Fruit fly (Drosophila melanogaster) whole organism: Measurements from ENCODE around the gene CG32727.

Experiments used
- CG8478 ChIP-seq: fragments of >200 bp; optimal IDR thresholded peaks from 2 replicates; lab custom pipeline; 2018; ENCODE audit warnings: inconsistent platforms
- Dll ChIP-seq: fragments of >200 bp; optimal IDR thresholded peaks from 2 replicates; lab custom pipeline; 2017
- EcR ChIP-seq, 2 experiments: fragments of >200 bp; optimal IDR thresholded peaks; 2 replicates each; lab custom pipeline; 2017; ENCODE audit warnings: missing biosample characterization in 2 of 2, missing genetic modification characterization in 2 of 2, missing genetic modification reagents in 2 of 2
- pan ChIP-seq: fragments of >200 bp; optimal IDR thresholded peaks from 2 replicates; lab custom pipeline; 2017
- psq ChIP-seq: fragments of >200 bp; optimal IDR thresholded peaks from 2 replicates; lab custom pipeline; 2017
- usp ChIP-seq: fragments of >200 bp; optimal IDR thresholded peaks from 2 replicates; lab custom pipeline; 2017; ENCODE audit warnings: missing biosample characterization, missing genetic modification characterization, mixed read lengths

The CG32727 gene

DNA sequence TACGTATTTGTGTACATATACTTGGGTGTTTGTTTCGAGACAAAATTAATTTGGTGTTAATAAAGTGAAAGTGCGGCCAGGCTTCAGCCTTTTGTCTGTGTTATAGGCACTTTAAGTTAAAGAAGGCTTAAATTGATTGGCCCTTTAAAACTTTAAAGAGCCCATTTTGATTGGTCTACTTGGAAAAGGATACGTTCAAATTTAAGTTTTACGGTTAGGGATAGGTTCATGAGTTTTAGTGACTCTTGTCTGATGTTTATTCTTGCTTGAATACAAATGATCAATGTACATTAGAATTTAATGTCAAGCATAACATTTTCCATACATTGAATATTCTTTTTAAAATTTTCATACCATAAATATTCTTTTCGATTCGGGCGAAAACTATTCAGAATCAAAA, at the start of gene CG32727:
TSS of gene CG32727 (plus strand) at position 301 of the 400 bp plus-strand sequence.
- TF ChIP-seq pan (lab: Kevin White, UChicago) (no peak), Dll (lab: Kevin White, UChicago) (no peak), psq (no peak), CG8478 (no peak)

DNA sequence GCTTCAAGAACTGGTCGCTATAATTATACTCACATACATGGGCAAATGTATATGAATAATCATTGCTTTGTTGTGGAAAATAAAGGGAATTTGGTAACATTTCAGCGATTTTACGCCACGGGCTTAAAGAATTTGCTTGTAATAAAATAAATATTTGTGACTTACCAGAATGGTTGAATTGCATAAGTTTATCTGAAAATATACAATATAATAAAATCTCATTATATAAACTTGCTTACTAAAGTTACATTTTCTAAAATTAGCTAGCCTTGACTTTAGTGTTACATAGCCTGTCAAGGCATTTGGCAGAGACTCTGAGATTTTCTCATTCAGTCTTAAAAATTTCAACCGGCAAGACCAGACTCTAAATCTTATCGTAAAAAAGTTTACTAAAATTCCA, 48.5 kb upstream of the CG32727 start, which contains the start of gene CG1999:
TSS of gene CG1999 (plus strand) at position 301 of the 400 bp plus-strand sequence.
- TF ChIP-seq Dll (lab: Kevin White, UChicago): no peak
- no peak for TF ChIP-seq usp (GFP tag; lab: Kevin White, UChicago)
- TF ChIP-seq EcR (GFP tag; optimal IDR thresholded peaks at IDR 0.05; lab: Kevin White, UChicago): no peak
- TF ChIP-seq psq: no peak
- TF ChIP-seq CG8478: no peak
- TF ChIP-seq pan (lab: Kevin White, UChicago): no peak

DNA sequence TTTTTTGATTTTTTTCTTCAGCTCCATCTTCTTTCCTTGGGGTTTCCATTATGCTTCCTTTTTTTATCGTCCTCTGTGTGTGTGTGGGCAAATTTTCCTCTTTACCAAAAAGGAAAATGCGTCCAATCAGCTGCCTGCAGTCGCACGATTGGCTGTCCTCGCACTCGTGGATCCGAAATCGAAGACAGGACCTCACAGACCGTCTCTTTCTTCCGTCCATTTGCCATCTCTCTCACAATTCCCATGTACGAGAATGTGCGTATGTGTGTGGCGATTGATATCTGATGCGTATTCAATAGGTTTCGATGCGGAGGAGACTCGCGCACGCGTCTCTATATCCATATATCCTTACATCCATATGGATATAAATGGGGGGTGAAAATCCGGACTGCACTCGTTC, 38.6 kb upstream of the CG32727 start:
- TF ChIP-seq CG8478 (no peak), Dll (lab: Kevin White, UChicago) (no peak), pan (lab: Kevin White, UChicago) (no peak), psq (no peak), usp (GFP tag; lab: Kevin White, UChicago) (no peak), EcR (GFP tag; optimal IDR thresholded peaks at IDR 0.05; lab: Kevin White, UChicago) (no peak)

DNA sequence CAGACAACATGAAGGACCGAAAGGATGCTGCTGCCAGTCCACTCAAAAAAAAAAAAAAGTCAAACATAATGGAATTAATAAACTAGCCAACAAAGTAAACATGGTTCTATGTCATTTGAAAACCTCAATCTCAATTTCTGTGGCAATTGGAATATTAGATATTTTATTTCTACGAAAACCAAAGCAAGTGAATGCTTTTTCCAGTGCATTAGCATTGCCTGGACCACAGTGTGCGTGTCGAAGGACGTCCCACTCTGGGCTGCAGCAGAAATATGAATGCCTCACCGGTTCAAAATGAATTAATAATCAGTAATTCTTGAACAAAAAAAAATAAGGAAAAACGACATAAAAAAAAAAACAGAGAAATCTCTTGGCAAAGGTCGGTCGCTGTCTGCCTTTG, 34.5 kb upstream of the CG32727 start:
- no peak for TF ChIP-seq psq
- no peak for TF ChIP-seq CG8478
- no peak for TF ChIP-seq pan (lab: Kevin White, UChicago)
- TF ChIP-seq usp (GFP tag; lab: Kevin White, UChicago): no peak
- TF ChIP-seq EcR (GFP tag; optimal IDR thresholded peaks at IDR 0.05; lab: Kevin White, UChicago): no peak
- no peak for TF ChIP-seq Dll (lab: Kevin White, UChicago)

DNA sequence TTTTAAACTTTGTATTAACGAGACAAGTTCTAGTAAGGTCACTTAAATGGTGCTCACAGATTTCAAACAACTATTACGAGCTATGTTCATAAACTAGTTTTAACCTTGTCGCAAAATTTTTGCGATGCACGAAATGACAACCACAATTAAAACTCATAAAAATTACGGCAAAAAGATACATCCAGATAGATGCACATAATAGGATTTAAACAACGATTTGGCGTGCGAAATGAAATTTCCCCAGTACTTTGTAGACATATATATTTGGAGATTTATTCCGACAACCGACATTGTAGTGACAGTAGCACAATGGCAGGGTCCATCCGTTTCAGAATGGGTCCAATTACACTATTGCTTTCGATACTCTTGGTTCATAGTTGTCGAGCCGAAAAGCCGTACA, 29.2 kb upstream of the CG32727 start, which contains the start of gene CheA7a:
TSS of gene CheA7a (plus strand) at position 301 of the 400 bp plus-strand sequence.
- no peak for TF ChIP-seq EcR (GFP tag; optimal IDR thresholded peaks at IDR 0.05; lab: Kevin White, UChicago)
- no peak for TF ChIP-seq psq
- TF ChIP-seq usp (GFP tag; lab: Kevin White, UChicago): no peak

DNA sequence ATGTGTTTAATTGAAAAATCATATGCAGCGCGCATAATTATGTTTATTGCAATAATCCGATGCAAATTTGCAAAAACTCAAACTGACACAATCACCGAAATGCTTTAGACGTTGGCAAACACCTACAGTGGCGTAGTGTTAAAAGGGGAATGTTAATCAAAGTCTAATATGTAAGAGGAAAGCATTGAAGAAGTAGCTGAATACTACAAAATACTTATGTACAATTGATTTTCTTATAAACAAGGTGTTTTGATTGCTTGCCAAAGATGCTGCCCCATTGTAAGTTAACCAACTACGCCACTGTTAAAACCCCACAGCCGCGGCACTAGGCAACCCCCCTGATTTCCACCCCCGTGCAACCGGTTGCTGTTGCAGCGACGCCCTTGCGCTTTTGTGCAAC, 27.4 kb upstream of the CG32727 start:
- no peak for TF ChIP-seq Dll (lab: Kevin White, UChicago)
- no peak for TF ChIP-seq EcR (GFP tag; optimal IDR thresholded peaks at IDR 0.05; lab: Kevin White, UChicago)
- no peak for TF ChIP-seq usp (GFP tag; lab: Kevin White, UChicago)

DNA sequence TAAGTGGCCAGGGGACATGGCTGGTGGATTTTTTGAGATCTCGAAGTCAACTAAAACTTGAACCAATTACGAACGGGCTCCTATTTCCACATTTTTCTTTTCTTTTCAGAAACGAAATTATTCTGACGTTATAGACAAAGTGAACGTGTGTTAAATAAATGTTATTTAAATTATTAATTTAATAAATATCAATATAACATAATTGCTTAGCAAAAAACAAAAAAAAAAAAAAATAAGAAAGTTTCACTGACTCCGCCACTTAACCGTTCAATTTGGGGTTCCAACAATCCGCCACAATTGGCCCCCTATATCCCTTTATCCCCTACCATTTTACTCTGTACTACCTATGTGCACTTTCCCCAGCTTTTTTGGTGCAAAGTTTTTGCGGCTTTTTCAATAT, 24.1 kb upstream of the CG32727 start, which contains the start of gene CG42781:
TSS of gene CG42781 (minus strand) at position 101 of the 400 bp plus-strand sequence.
- TF ChIP-seq Dll (lab: Kevin White, UChicago) (no peak), psq (no peak), usp (GFP tag; lab: Kevin White, UChicago) (no peak), pan (lab: Kevin White, UChicago) (no peak), CG8478 (no peak), EcR (GFP tag; optimal IDR thresholded peaks at IDR 0.05; lab: Kevin White, UChicago) (no peak)

DNA sequence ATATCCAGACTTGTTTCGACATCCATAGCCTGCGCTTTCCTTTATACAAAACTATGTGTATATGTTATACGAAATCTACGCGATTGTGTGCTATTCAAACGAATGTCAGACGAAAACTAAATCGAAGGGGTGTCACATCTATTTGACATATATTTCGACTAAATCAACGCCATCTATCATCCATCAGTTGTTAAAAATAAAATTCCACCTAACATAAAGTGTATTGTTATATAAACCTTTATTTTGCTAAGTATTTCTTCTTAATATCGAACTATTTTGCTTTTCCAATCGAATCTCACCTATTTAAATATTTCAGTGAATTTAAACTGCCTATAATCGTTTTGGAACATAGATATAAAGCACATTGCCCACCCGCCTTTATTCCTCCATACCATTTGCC, 3.9 kb upstream of the CG32727 start, which contains the start of gene CG15035:
TSS of gene CG15035 (minus strand) at position 101 of the 400 bp plus-strand sequence.
- TF ChIP-seq EcR (GFP tag; optimal IDR thresholded peaks at IDR 0.05; lab: Kevin White, UChicago): no peak
- no peak for TF ChIP-seq psq
- no peak for TF ChIP-seq Dll (lab: Kevin White, UChicago)
- TF ChIP-seq pan (lab: Kevin White, UChicago): no peak
- no peak for TF ChIP-seq usp (GFP tag; lab: Kevin White, UChicago)
- TF ChIP-seq CG8478: no peak

DNA sequence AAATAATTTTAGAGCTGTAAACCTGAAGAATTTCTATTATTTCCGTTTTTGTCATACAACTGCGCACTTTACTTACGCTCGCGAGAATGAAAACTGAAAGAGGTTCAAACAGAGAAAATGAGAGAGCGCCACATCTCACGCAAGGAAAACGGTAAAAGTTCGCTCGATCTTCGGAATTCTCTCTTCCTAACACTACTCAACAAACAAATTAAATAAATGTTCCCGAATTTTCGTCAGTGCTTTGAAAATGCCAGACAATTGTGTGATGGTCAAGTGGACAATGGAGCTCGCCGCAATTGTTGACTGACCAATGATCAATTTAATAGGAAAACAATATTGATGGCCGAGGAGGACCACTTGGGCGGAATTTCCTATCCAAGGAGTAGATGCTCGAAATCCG, 1.3 kb upstream of the CG32727 start, which contains the start of gene CG1677:
TSS of gene CG1677 (minus strand) at position 101 of the 400 bp plus-strand sequence.
- TF ChIP-seq EcR (GFP tag; optimal IDR thresholded peaks at IDR 0.05; lab: Kevin White, UChicago): no peak
- TF ChIP-seq usp (GFP tag; lab: Kevin White, UChicago): no peak
- TF ChIP-seq CG8478: no peak
- no peak for TF ChIP-seq Dll (lab: Kevin White, UChicago)
- TF ChIP-seq psq: no peak
- no peak for TF ChIP-seq pan (lab: Kevin White, UChicago)

DNA sequence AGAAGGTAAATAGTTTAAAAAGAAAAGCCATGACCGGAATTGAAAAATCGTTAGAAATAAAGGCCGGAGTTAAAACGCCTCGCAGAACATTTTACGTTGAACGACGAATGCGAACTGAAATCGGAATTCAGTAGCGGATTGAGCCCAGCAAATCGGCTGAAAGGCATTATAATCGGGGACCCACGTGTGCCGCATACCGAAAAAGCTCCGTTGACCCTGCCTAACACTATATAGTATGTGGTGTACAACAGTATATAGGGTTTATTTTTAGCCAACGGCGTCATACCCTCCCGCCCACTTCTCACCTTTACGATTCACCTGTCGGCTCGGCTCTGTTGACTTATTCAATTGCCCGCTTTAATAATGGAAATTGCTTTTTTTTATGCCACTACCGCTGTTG, 4.8 kb downstream of the CG32727 start, which contains the start of gene CG42246:
TSS of gene CG42246 (minus strand) at position 101 of the 400 bp plus-strand sequence.
- TF ChIP-seq EcR (GFP tag; optimal IDR thresholded peaks at IDR 0.05; lab: Kevin White, UChicago): no peak
- TF ChIP-seq usp (GFP tag; lab: Kevin White, UChicago): no peak
- no peak for TF ChIP-seq CG8478
- TF ChIP-seq pan (lab: Kevin White, UChicago): no peak
- no peak for TF ChIP-seq Dll (lab: Kevin White, UChicago)
- no peak for TF ChIP-seq psq

DNA sequence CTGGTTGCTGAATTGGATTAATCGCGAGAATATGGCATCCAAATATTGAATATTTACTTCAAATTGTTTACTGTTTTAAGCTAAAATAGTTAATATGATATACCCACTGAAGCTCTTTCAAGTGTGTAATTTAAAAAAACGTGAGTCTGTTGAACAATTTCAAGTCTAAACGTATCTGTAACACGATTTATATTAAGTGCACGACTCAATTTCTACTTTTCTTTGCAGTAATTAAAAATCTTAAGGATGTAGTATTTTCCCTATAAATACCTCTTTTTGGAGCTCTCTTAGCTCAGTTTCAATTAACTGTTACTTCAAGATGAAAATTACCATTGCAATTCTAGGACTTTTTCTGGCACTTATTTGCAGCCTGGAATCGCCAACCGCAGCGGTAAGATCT, 5.4 kb downstream of the CG32727 start, which contains the start of gene CG42704:
TSS of gene CG42704 (plus strand) at position 301 of the 400 bp plus-strand sequence.
- no peak for TF ChIP-seq Dll (lab: Kevin White, UChicago)
- no peak for TF ChIP-seq EcR (GFP tag; optimal IDR thresholded peaks at IDR 0.05; lab: Kevin White, UChicago)
- TF ChIP-seq psq: no peak
- TF ChIP-seq usp (GFP tag; lab: Kevin White, UChicago): no peak
- no peak for TF ChIP-seq pan (lab: Kevin White, UChicago)
- TF ChIP-seq CG8478: no peak

DNA sequence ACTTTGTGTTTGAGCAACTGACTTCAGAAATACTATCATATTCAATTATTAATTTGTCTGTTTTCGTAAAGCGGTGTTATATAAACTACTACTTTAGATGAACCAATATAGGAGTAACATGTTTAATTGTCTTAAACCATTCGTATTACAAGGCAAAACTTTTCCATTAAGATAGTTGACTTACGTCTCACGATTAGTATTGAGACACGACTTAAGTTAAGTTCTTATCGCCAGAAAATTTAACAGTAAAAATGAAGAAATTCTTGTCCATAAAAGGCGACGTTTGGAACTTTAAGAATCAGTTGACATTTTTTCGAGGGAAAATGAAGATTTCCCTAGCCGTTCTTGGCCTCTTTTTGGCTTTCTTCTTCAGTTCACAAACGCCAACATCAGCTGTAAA, 6.6 kb downstream of the CG32727 start, which contains the start of gene CG42705:
TSS of gene CG42705 (plus strand) at position 301 of the 400 bp plus-strand sequence.
- no peak for TF ChIP-seq usp (GFP tag; lab: Kevin White, UChicago)
- TF ChIP-seq psq: no peak
- TF ChIP-seq pan (lab: Kevin White, UChicago): no peak
- TF ChIP-seq Dll (lab: Kevin White, UChicago): no peak
- TF ChIP-seq CG8478: no peak
- TF ChIP-seq EcR (GFP tag; optimal IDR thresholded peaks at IDR 0.05; lab: Kevin White, UChicago): no peak
